Worm (Caenorhabditis elegans) whole organism, midembryonic: ENCODE results near the gene C39B10.7.

ENCODE experiments used
- ref-1 ChIP-seq: fragments of 200-800 bp; sonication (Bioruptor generic); conservative IDR thresholded peaks from 2 replicates; pipeline ENCODE4 v1.3.6; 2022; ENCODE audit warnings: missing genetic modification reagents, missing genetic modification characterization, missing compliant biosample characterization
- tab-1 ChIP-seq: fragments of 200-800 bp; sonication (Bioruptor generic); IDR thresholded peaks from 2 replicates; pipeline ENCODE4 v1.3.6; 2022; ENCODE audit warnings: missing genetic modification characterization, missing compliant biosample characterization
- ztf-29 ChIP-seq: fragments of 200-800 bp; sonication (Bioruptor generic); IDR thresholded peaks from 2 replicates; pipeline ENCODE4 v1.3.6; 2022; ENCODE audit warnings: missing genetic modification reagents, missing genetic modification characterization, missing compliant biosample characterization

ce11 chrX:10446982-10447381 is 29.7 kb upstream of the C39B10.7 start, which contains the start of gene C39B10.5:
- TF ChIP-seq tab-1, result no peak
- no peak for TF ChIP-seq ztf-29 (GFP tag; lab: Robert Waterston, UW)
- no peak for TF ChIP-seq ref-1
